Fruit fly (Drosophila melanogaster) S2 (cell line): ENCODE results near the gene Noc2.

Source experiments
- CG8478 ChIP-seq: fragments of >200 bp; optimal IDR thresholded peaks from 2 replicates; lab custom pipeline; 2018
- CTCF ChIP-seq, 2 experiments: fragments of >200 bp; optimal IDR thresholded peaks; 2 replicates each; lab custom pipeline; 2018

DNA sequence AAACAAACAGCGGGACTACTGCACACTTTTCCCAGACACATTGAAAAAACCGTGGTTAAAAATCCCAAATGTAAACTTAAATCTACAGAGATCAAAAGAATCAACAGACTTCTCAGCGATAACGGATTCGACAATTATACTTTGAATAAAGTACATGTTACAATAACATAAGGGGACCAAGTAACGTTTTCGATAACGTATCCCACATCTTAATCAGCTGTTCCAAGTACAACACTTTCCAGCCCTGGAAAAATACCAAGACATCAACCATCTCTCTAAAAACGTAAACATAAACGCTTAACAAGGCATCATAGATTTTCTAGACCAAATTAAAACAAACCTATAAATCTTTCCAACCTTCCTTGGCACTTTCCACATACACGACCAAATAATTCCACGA is 9.6 kb upstream of the Noc2 start:
- no peak for TF ChIP-seq CG8478 (lab: Kevin White, UChicago)
- no peak for TF ChIP-seq CTCF (optimal IDR thresholded peaks at IDR 0.05; lab: Kevin White, UChicago)
